Fruit fly (Drosophila melanogaster): ENCODE data around the gene CG10864.
A peak's percentile ranks its signal among the peaks of the same experiment; 100 is the strongest.

DNA sequence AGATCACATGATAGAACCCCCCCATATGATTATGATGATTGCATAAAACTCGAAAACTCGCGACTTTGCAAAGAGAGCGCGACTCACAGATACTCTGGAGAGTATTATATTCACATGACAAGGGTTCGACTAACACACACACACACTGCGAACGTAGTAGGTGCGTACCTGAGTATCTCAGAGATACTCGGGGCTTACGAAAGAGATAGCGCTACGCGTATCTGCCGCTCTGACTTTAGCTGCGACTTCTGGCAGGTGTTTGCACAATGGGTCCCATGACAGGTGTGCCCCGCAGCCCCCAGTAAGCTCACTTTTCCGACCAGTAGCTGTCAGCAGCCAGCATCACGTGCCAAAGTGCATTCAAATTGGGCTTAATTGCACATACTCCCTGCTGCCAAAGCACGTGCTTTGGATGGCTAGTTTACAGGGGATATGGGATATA, 12.9 kb downstream of the CG10864 start:
- TF ChIP-seq dimm (GFP tag; IDR thresholded peaks at IDR 0.05) = no peak
- no peak for TF ChIP-seq CG3838 (GFP tag; optimal IDR thresholded peaks at IDR 0.05)
- 0 out of 3 replicates have a peak, but pooled peaks have one; percentile 14 for TF ChIP-seq CG6791 (GFP tag; IDR thresholded peaks at IDR 0.05; ENCODE audit: partially characterized antibody)
- no peak for TF ChIP-seq CG31388 (GFP tag; optimal IDR thresholded peaks at IDR 0.05)
- no peak for TF ChIP-seq Abd-B (GFP tag; optimal IDR thresholded peaks at IDR 0.05)
- no peak for TF ChIP-seq toy (GFP tag; IDR thresholded peaks at IDR 0.05)

All from whole organism, embryonic.